Worm (Caenorhabditis elegans) whole organism, young adult: Measurements from ENCODE around the gene nlp-13.

Source experiments
- let-526 ChIP-seq: fragments of 200-800 bp; sonication (Bioruptor generic); IDR thresholded peaks from 2 replicates; pipeline ENCODE4 v1.3.6; 2022; ENCODE audit warnings: missing genetic modification reagents, missing genetic modification characterization, missing compliant biosample characterization
- lsl-1 ChIP-seq: fragments of 200-800 bp; sonication (Bioruptor generic); optimal IDR thresholded peaks from 2 replicates; lab custom pipeline; 2018; ENCODE audit warnings: mild to moderate bottlenecking, missing genetic modification characterization, moderate library complexity, missing compliant biosample characterization
- pha-4 ChIP-seq: fragments of 150-350 bp; sonication (generic microtip); optimal IDR thresholded peaks from 2 replicates; lab custom pipeline; 2014; ENCODE audit warnings: missing biosample characterization, missing genetic modification reagents, missing genetic modification characterization
- rcor-1 ChIP-seq: fragments of 200-800 bp; sonication (Bioruptor generic); IDR thresholded peaks from 2 replicates; pipeline ENCODE4 v1.3.6; 2022; ENCODE audit warnings: missing genetic modification reagents, missing genetic modification characterization, missing compliant biosample characterization
- rec-8 ChIP-seq, 2 experiments: sonication (generic microtip); optimal IDR thresholded peaks; 2 replicates each; lab custom pipeline; 2016; ENCODE audit warnings: mild to moderate bottlenecking in 2 of 2, missing genetic modification characterization in 2 of 2, missing genetic modification reagents in 2 of 2, missing genotype in 2 of 2, missing biosample characterization in 1 of 2, missing compliant biosample characterization in 1 of 2, moderate library complexity in 1 of 2
- unc-62 ChIP-seq: fragments of 150-350 bp; optimal IDR thresholded peaks from 2 replicates; lab custom pipeline; 2014; ENCODE audit warnings: missing biosample characterization, missing genetic modification reagents, missing genetic modification characterization

ce11 chrV:4216902-4217301 is 19.3 kb upstream of the nlp-13 start:
- TF ChIP-seq lsl-1 (GFP tag; lab: Kevin White, UChicago) (no peak), unc-62 (no peak), rec-8 (tag; optimal IDR thresholded peaks at IDR 0.05; lab: Kevin White, UChicago) (no peak), pha-4 (tag; lab: Kevin White, UChicago) (no peak), rcor-1 (GFP tag; lab: Robert Waterston, UW) (no peak), let-526 (no peak)
